Fruit fly (Drosophila melanogaster) whole organism, embryonic: ENCODE results near the gene HisCl1.

Experiments
- CG12219 ChIP-seq: fragments of 200-800 bp; sonication (Bioruptor generic); optimal IDR thresholded peaks from 3 replicates; lab custom pipeline; 2018; ENCODE audit warnings: missing biosample characterization, mild to moderate bottlenecking, missing genetic modification characterization
- CG12391 ChIP-seq: fragments of 200-800 bp; sonication (Bioruptor generic); optimal IDR thresholded peaks from 3 replicates; lab custom pipeline; 2018; ENCODE audit warnings: missing biosample characterization, mild to moderate bottlenecking, missing genetic modification characterization, moderate library complexity
- CG15601 ChIP-seq: fragments of 200-800 bp; sonication (Bioruptor generic); optimal IDR thresholded peaks from 3 replicates; lab custom pipeline; 2019; ENCODE audit warnings: missing biosample characterization, mild to moderate bottlenecking, missing genetic modification characterization, moderate library complexity
- CG17568 ChIP-seq: fragments of 200-800 bp; sonication (Bioruptor generic); optimal IDR thresholded peaks from 2 replicates; lab custom pipeline; 2018; ENCODE audit warnings: missing biosample characterization, mild to moderate bottlenecking, missing genetic modification characterization, moderate library complexity
- Meics ChIP-seq: fragments of 200-800 bp; sonication (Bioruptor generic); optimal IDR thresholded peaks from 2 replicates; lab custom pipeline; 2017; ENCODE audit warnings: missing biosample characterization, mild to moderate bottlenecking, missing genetic modification characterization
- grn ChIP-seq: fragments of 200-800 bp; sonication (Bioruptor generic); optimal IDR thresholded peaks from 3 replicates; lab custom pipeline; 2017; ENCODE audit warnings: missing biosample characterization, missing genetic modification characterization
- lov ChIP-seq, 2 experiments: fragments of 200-800 bp in 1 of 2; fragments of >200 bp in 1 of 2; sonication (Bioruptor generic) in 1 of 2; IDR thresholded peaks in 1 of 2; optimal IDR thresholded peaks in 1 of 2; 2 replicates in 1 of 2; 3 replicates in 1 of 2; pipeline versions ENCODE4 v1.3.6 to Lab custom; 2017 to 2022; ENCODE audit warnings: missing biosample characterization in 1 of 2, missing genetic modification characterization in 1 of 2
- tna ChIP-seq: fragments of 200-800 bp; sonication (Bioruptor generic); IDR thresholded peaks from 2 replicates; pipeline ENCODE4 v1.3.6; 2022; ENCODE audit warnings: missing biosample characterization, missing genetic modification characterization; ENCODE audit not compliant: partially characterized antibody
- usp ChIP-seq: fragments of >200 bp; optimal IDR thresholded peaks from 2 replicates; lab custom pipeline; 2017; ENCODE audit warnings: missing biosample characterization, missing genetic modification characterization

dm6 chr3R:11812881-11813466 lies 26.0 kb downstream of the HisCl1 start, which contains the start of gene ClC-a:
- no peak for TF ChIP-seq CG12219 (GFP tag; lab: Kevin White, UChicago)
- TF ChIP-seq CG12391 (tag; lab: Kevin White, UChicago) = no peak
- peak; percentile 19 for TF ChIP-seq Meics (GFP tag; lab: Kevin White, UChicago)
- no peak for TF ChIP-seq usp (GFP tag; lab: Kevin White, UChicago)
- no peak for TF ChIP-seq CG15601 (tag; lab: Kevin White, UChicago)
- no peak for TF ChIP-seq CG17568 (GFP tag; lab: Kevin White, UChicago)
- no peak for TF ChIP-seq lov (optimal IDR thresholded peaks at IDR 0.05; lab: Kevin White, UChicago)
- TF ChIP-seq lov (GFP tag; IDR thresholded peaks at IDR 0.05; lab: Robert Waterston, UW) = no peak
- TF ChIP-seq grn (GFP tag; lab: Kevin White, UChicago) = peak; percentile 20
- TF ChIP-seq tna = no peak
